Fruit fly (Drosophila melanogaster): ENCODE results near the gene Zip99C.

The Zip99C gene

DNA sequence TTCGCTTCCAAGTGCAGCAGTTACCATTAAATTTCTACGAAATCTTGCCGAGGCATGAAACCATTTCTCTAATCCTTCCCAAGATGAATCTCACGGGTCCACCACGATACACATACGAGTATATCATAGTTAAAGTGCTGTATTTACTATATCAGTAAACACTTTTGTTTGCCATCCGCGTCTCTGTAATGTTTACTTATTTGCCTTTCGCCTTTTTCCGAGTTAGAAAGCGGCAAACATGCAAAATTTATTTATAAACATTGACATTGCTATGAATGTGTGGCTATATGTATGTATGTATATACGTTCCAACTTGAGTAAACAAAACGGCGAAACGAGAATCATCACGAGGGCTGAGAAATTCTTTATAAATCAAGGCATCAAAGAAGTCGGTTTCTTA is 37.8 kb downstream of the Zip99C start (continued):
- no peak for TF ChIP-seq bsh (GFP tag; optimal IDR thresholded peaks at IDR 0.05)
- peak; percentile 40 for TF ChIP-seq CG15011 (GFP tag; optimal IDR thresholded peaks at IDR 0.05)
- TF ChIP-seq maf-S (GFP tag; optimal IDR thresholded peaks at IDR 0.05): no peak
- TF ChIP-seq Neu2 (GFP tag; optimal IDR thresholded peaks at IDR 0.05; ENCODE audit: borderline replicate concordance): no peak
- TF ChIP-seq Ets97D (GFP tag; optimal IDR thresholded peaks at IDR 0.05): no peak
- TF ChIP-seq dysf (GFP tag; IDR thresholded peaks at IDR 0.05): no peak
- no peak for TF ChIP-seq sr (GFP tag; IDR thresholded peaks at IDR 0.05)
- no peak for TF ChIP-seq CG2202 (tag; optimal IDR thresholded peaks at IDR 0.05)
- TF ChIP-seq CG6175 (GFP tag; IDR thresholded peaks at IDR 0.05): no peak
- TF ChIP-seq z (GFP tag; IDR thresholded peaks at IDR 0.05): no peak
- TF ChIP-seq al (GFP tag; IDR thresholded peaks at IDR 0.05): no peak
- no peak for TF ChIP-seq NfI (GFP tag; optimal IDR thresholded peaks at IDR 0.05)
- TF ChIP-seq ham (GFP tag; IDR thresholded peaks at IDR 0.05): no peak
- TF ChIP-seq CG4617 (GFP tag; optimal IDR thresholded peaks at IDR 0.05; ENCODE audit: borderline replicate concordance): no peak
- TF ChIP-seq dan (GFP tag; IDR thresholded peaks at IDR 0.05): no peak
- TF ChIP-seq CG3726 (GFP tag; IDR thresholded peaks at IDR 0.05): no peak
- TF ChIP-seq CG8924 (tag; optimal IDR thresholded peaks at IDR 0.05): peak; percentile 63
- TF ChIP-seq rib (GFP tag; IDR thresholded peaks at IDR 0.05): no peak
- TF ChIP-seq sc (optimal IDR thresholded peaks at IDR 0.05): no peak
- TF ChIP-seq sc (GFP tag; optimal IDR thresholded peaks at IDR 0.05): no peak
- TF ChIP-seq caup (GFP tag; optimal IDR thresholded peaks at IDR 0.05; ENCODE audit: severe bottlenecking): no peak
- no peak for TF ChIP-seq jigr1 (GFP tag; IDR thresholded peaks at IDR 0.05)
- no peak for TF ChIP-seq pb (GFP tag; optimal IDR thresholded peaks at IDR 0.05)
- no peak for TF ChIP-seq Hr51 (GFP tag; optimal IDR thresholded peaks at IDR 0.05)
- no peak for TF ChIP-seq run (tag; optimal IDR thresholded peaks at IDR 0.05)
- no peak for TF ChIP-seq org-1 (GFP tag; optimal IDR thresholded peaks at IDR 0.05)
- peak; percentile 1 for TF ChIP-seq CG6765 (GFP tag; optimal IDR thresholded peaks at IDR 0.05)
- no peak for TF ChIP-seq her (GFP tag; optimal IDR thresholded peaks at IDR 0.05)
- TF ChIP-seq sens (GFP tag): peak; percentile 84
- TF ChIP-seq CG5245 (GFP tag; optimal IDR thresholded peaks at IDR 0.05): no peak
- TF ChIP-seq Mrtf (GFP tag; IDR thresholded peaks at IDR 0.05): no peak
- no peak for TF ChIP-seq fru (optimal IDR thresholded peaks at IDR 0.05)
- no peak for TF ChIP-seq CG9609 (GFP tag; optimal IDR thresholded peaks at IDR 0.05)
- no peak for TF ChIP-seq CrebB (tag; optimal IDR thresholded peaks at IDR 0.05)
- TF ChIP-seq vvl (GFP tag; IDR thresholded peaks at IDR 0.05): no peak
- no peak for TF ChIP-seq CG10321 (GFP tag; IDR thresholded peaks at IDR 0.05)
- TF ChIP-seq insv (GFP tag; optimal IDR thresholded peaks at IDR 0.05): no peak
- TF ChIP-seq chif (GFP tag; optimal IDR thresholded peaks at IDR 0.05): peak in 1 of 2 experiments; percentile 16
- TF ChIP-seq CG12071 (GFP tag; optimal IDR thresholded peaks at IDR 0.05): peak; percentile 62
- TF ChIP-seq h (optimal IDR thresholded peaks at IDR 0.05): no peak
- TF ChIP-seq NC2α (GFP tag; optimal IDR thresholded peaks at IDR 0.05): no peak
- no peak for TF ChIP-seq CG13775 (GFP tag; optimal IDR thresholded peaks at IDR 0.05)
- peak; percentile 43 for TF ChIP-seq HHEX (GFP tag; optimal IDR thresholded peaks at IDR 0.05)
- no peak for TF ChIP-seq unc-4 (GFP tag; IDR thresholded peaks at IDR 0.05; ENCODE audit: partially characterized antibody)
- no peak for TF ChIP-seq sqz (GFP tag; optimal IDR thresholded peaks at IDR 0.05)
- TF ChIP-seq ind (GFP tag; optimal IDR thresholded peaks at IDR 0.05): no peak
- TF ChIP-seq CG6654 (GFP tag; optimal IDR thresholded peaks at IDR 0.05): no peak
- TF ChIP-seq CG9797 (GFP tag; optimal IDR thresholded peaks at IDR 0.05): no peak
- peak; percentile 9 for TF ChIP-seq bab2 (GFP tag; optimal IDR thresholded peaks at IDR 0.05)
- no peak for TF ChIP-seq Lim3 (GFP tag; IDR thresholded peaks at IDR 0.05)
- peak; percentile 24 for TF ChIP-seq CG33213 (GFP tag; optimal IDR thresholded peaks at IDR 0.05)
- no peak for TF ChIP-seq Dip3 (GFP tag; optimal IDR thresholded peaks at IDR 0.05)
- peak; percentile 29 for TF ChIP-seq CG8281 (tag; optimal IDR thresholded peaks at IDR 0.05)
- TF ChIP-seq E2f1 (GFP tag; IDR thresholded peaks at IDR 0.05): no peak

Measured in whole organism, embryonic.